Worm (Caenorhabditis elegans): ENCODE results near the gene faah-5.

Gene faah-5

ce11 chrIII:11870009-11870408 is 21.2 kb downstream of the faah-5 start (continued):
- TF ChIP-seq zip-2 (tag; optimal IDR thresholded peaks at IDR 0.05) (no peak), fos-1 (tag; optimal IDR thresholded peaks at IDR 0.05) (no peak), T26A8.4 (GFP tag; IDR thresholded peaks at IDR 0.05) (peak; percentile 56; the same call in 1 of the 2 replicates), ztf-11 (tag; optimal IDR thresholded peaks at IDR 0.05) (no peak), nhr-237 (tag; optimal IDR thresholded peaks at IDR 0.05) (peak; percentile 3), ces-1 (GFP tag; optimal IDR thresholded peaks at IDR 0.05) (no peak), Y105C5A.15 (GFP tag; IDR thresholded peaks at IDR 0.05) (no peak)

ce11 chrIII:11869231-11869912 is 21.9 kb downstream of the faah-5 start, which contains the start of gene taf-12:
taf-12 (minus strand) TSS chrIII:11869281.
- no peak for TF ChIP-seq aha-1 (tag)
- TF ChIP-seq unc-130 (GFP tag; optimal IDR thresholded peaks at IDR 0.05), result peak; percentile 61
- TF ChIP-seq F49E8.2 (tag; optimal IDR thresholded peaks at IDR 0.05; ENCODE audit: borderline replicate concordance), result peak; percentile 92
- TF ChIP-seq lin-38 (GFP tag; IDR thresholded peaks at IDR 0.05), result 0 out of 2 replicates have a peak, but pooled peaks have one; percentile 25
- no peak for TF ChIP-seq lsy-2 (tag; optimal IDR thresholded peaks at IDR 0.05)

ce11 chrIII:11866127-11866526 is 25.1 kb downstream of the faah-5 start:
- no peak for TF ChIP-seq nhr-77 (tag; optimal IDR thresholded peaks at IDR 0.05)
- no peak for TF ChIP-seq unc-62 (GFP tag; optimal IDR thresholded peaks at IDR 0.05 in 1 of 2)
- TF ChIP-seq unc-62 (tag; optimal IDR thresholded peaks at IDR 0.05), result no peak
- no peak for TF ChIP-seq fkh-10 (GFP tag; optimal IDR thresholded peaks at IDR 0.05)

- TF ChIP-seq R02D3.7 (tag; optimal IDR thresholded peaks at IDR 0.05) (no peak), Y105C5A.15 (GFP tag; IDR thresholded peaks at IDR 0.05) (no peak), ceh-20 (GFP tag; IDR thresholded peaks at IDR 0.05) (no peak), dmd-9 (GFP tag; IDR thresholded peaks at IDR 0.05) (no peak), lin-15B (tag; optimal IDR thresholded peaks at IDR 0.05) (no peak)
Observed at ce11 chrIII:11862149-11862548, 29.1 kb downstream of the faah-5 start, which contains the start of gene Y56A3A.2. Y56A3A.2 (minus strand) TSS chrIII:11862249.

- no peak for TF ChIP-seq mxl-2 (GFP tag; conservative IDR thresholded peaks at IDR 0.05)
- TF ChIP-seq ztf-7 (tag; optimal IDR thresholded peaks at IDR 0.05), result no peak
- no peak for TF ChIP-seq egl-43 (GFP tag; IDR thresholded peaks at IDR 0.05)
- TF ChIP-seq lin-29 (GFP tag; IDR thresholded peaks at IDR 0.05), result no peak
- TF ChIP-seq hlh-11 (tag; optimal IDR thresholded peaks at IDR 0.05), result no peak
- TF ChIP-seq nhr-25 (tag; optimal IDR thresholded peaks at IDR 0.05; ENCODE audit: borderline replicate concordance, insufficient read depth), result no peak
- no peak for TF ChIP-seq nhr-10 (tag; optimal IDR thresholded peaks at IDR 0.05)
- no peak for TF ChIP-seq nhr-28 (tag; optimal IDR thresholded peaks at IDR 0.05)
- no peak for TF ChIP-seq skn-1 (tag; optimal IDR thresholded peaks at IDR 0.05)
- no peak for TF ChIP-seq dmd-6 (GFP tag; IDR thresholded peaks at IDR 0.05)
- no peak for TF ChIP-seq D1046.2 (GFP tag; IDR thresholded peaks at IDR 0.05)
- no peak for TF ChIP-seq pha-4 (GFP tag; IDR thresholded peaks at IDR 0.05)
- TF ChIP-seq pha-4 (tag; optimal IDR thresholded peaks at IDR 0.05), result no peak
- no peak for TF ChIP-seq F44E2.7 (GFP tag; IDR thresholded peaks at IDR 0.05)
- TF ChIP-seq gei-8 (GFP tag; optimal IDR thresholded peaks at IDR 0.05), result no peak
- no peak for TF ChIP-seq zfp-3 (GFP tag; conservative IDR thresholded peaks at IDR 0.05)
- no peak for TF ChIP-seq lim-7 (GFP tag; IDR thresholded peaks at IDR 0.05)
Observed at ce11 chrIII:11861123-11861522, 30.1 kb downstream of the faah-5 start.

All from whole organism, L4 larva.